Fruit fly (Drosophila melanogaster) whole organism, embryonic: ENCODE results near the gene nuf.

Experiments
- Adf1 ChIP-seq: fragments of 200-800 bp; sonication (Bioruptor generic); IDR thresholded peaks from 2 replicates; pipeline ENCODE4 v1.3.6; 2022; ENCODE audit warnings: missing biosample characterization, missing genetic modification characterization
- CG10209 ChIP-seq: fragments of 200-800 bp; sonication (Bioruptor generic); optimal IDR thresholded peaks from 3 replicates; lab custom pipeline; 2017; ENCODE audit warnings: missing biosample characterization, mild to moderate bottlenecking, missing genetic modification characterization, missing genetic modification reagents
- CG10462 ChIP-seq: fragments of 200-800 bp; sonication (Bioruptor generic); optimal IDR thresholded peaks from 2 replicates; lab custom pipeline; 2016; ENCODE audit warnings: missing biosample characterization, missing genetic modification characterization
- CG10565 ChIP-seq: fragments of 200-800 bp; sonication (Bioruptor generic); optimal IDR thresholded peaks from 3 replicates; lab custom pipeline; 2016; ENCODE audit warnings: missing biosample characterization, mild to moderate bottlenecking, missing genetic modification characterization
- CG10959 ChIP-seq: fragments of 200-800 bp; sonication (Bioruptor generic); IDR thresholded peaks from 2 replicates; pipeline ENCODE4 v1.3.6; 2022; ENCODE audit warnings: missing biosample characterization, missing genetic modification characterization
- CG11085 ChIP-seq: fragments of 200-800 bp; sonication (Bioruptor generic); IDR thresholded peaks from 2 replicates; pipeline ENCODE4 v1.3.6; 2022; ENCODE audit warnings: missing biosample characterization, missing genetic modification characterization
- CG12299 ChIP-seq: fragments of 200-800 bp; sonication (Bioruptor generic); optimal IDR thresholded peaks from 2 replicates; lab custom pipeline; 2018; ENCODE audit warnings: missing biosample characterization, mild to moderate bottlenecking, missing genetic modification characterization
- CG12391 ChIP-seq: fragments of 200-800 bp; sonication (Bioruptor generic); optimal IDR thresholded peaks from 3 replicates; lab custom pipeline; 2018; ENCODE audit warnings: missing biosample characterization, mild to moderate bottlenecking, missing genetic modification characterization, moderate library complexity
- CG12769 ChIP-seq: fragments of 200-800 bp; sonication (Bioruptor generic); optimal IDR thresholded peaks from 2 replicates; lab custom pipeline; 2019; ENCODE audit warnings: missing biosample characterization, mild to moderate bottlenecking, missing genetic modification characterization, moderate library complexity
- CG13287 ChIP-seq: fragments of 200-800 bp; sonication (Bioruptor generic); IDR thresholded peaks from 2 replicates; pipeline ENCODE4 v1.3.6; 2022; ENCODE audit warnings: missing biosample characterization, missing genetic modification characterization; ENCODE audit not compliant: partially characterized antibody
- CG13424 ChIP-seq: fragments of 200-800 bp; sonication (Bioruptor generic); optimal IDR thresholded peaks from 2 replicates; lab custom pipeline; 2019; ENCODE audit warnings: missing biosample characterization, mild to moderate bottlenecking, missing genetic modification characterization, moderate library complexity
- CG13775 ChIP-seq: fragments of 200-800 bp; sonication (Bioruptor generic); optimal IDR thresholded peaks from 3 replicates; lab custom pipeline; 2017; ENCODE audit warnings: missing biosample characterization, mild to moderate bottlenecking, missing genetic modification characterization
- CG13894 ChIP-seq: fragments of 200-800 bp; sonication (Bioruptor generic); optimal IDR thresholded peaks from 3 replicates; lab custom pipeline; 2018; ENCODE audit warnings: missing biosample characterization, mild to moderate bottlenecking, missing genetic modification characterization, moderate library complexity
- CG14860 ChIP-seq: fragments of 200-800 bp; sonication (Bioruptor generic); IDR thresholded peaks from 3 replicates; pipeline ENCODE4 v1.3.6; 2022; ENCODE audit warnings: missing biosample characterization, missing genetic modification characterization; ENCODE audit not compliant: partially characterized antibody
- CG15696 ChIP-seq: fragments of 200-800 bp; sonication (Bioruptor generic); optimal IDR thresholded peaks from 2 replicates; lab custom pipeline; 2019; ENCODE audit warnings: missing biosample characterization, mild to moderate bottlenecking, missing genetic modification characterization, moderate library complexity
- CG18262 ChIP-seq: fragments of 200-800 bp; optimal IDR thresholded peaks from 3 replicates; lab custom pipeline; 2019; ENCODE audit warnings: missing biosample characterization, mild to moderate bottlenecking, missing genetic modification characterization, moderate library complexity
- CG1832 ChIP-seq: fragments of 200-800 bp; sonication (Bioruptor generic); optimal IDR thresholded peaks from 2 replicates; lab custom pipeline; 2017; ENCODE audit warnings: missing biosample characterization, mild to moderate bottlenecking, missing genetic modification characterization, inconsistent platforms
- CG2875 ChIP-seq: fragments of 200-800 bp; sonication (Bioruptor generic); optimal IDR thresholded peaks from 2 replicates; lab custom pipeline; 2017; ENCODE audit warnings: missing biosample characterization, mild to moderate bottlenecking, missing genetic modification characterization, missing genetic modification reagents
- CG30403 ChIP-seq: fragments of 200-800 bp; sonication (Bioruptor generic); optimal IDR thresholded peaks from 3 replicates; lab custom pipeline; 2016; ENCODE audit warnings: missing biosample characterization, missing genetic modification characterization
- CG34376 ChIP-seq: fragments of 200-800 bp; sonication (Bioruptor generic); optimal IDR thresholded peaks from 2 replicates; lab custom pipeline; 2018; ENCODE audit warnings: missing biosample characterization, mild to moderate bottlenecking, missing genetic modification characterization
- CG3838 ChIP-seq: fragments of 200-800 bp; sonication (Bioruptor generic); optimal IDR thresholded peaks from 3 replicates; lab custom pipeline; 2016; ENCODE audit warnings: missing biosample characterization, missing genetic modification characterization
- CG4424 ChIP-seq: fragments of 200-800 bp; sonication (Bioruptor generic); optimal IDR thresholded peaks from 3 replicates; lab custom pipeline; 2016; ENCODE audit warnings: missing biosample characterization, missing genetic modification characterization
- CG7928 ChIP-seq: fragments of 200-800 bp; sonication (Bioruptor generic); optimal IDR thresholded peaks from 2 replicates; lab custom pipeline; 2017; ENCODE audit warnings: missing biosample characterization, mild to moderate bottlenecking, missing genetic modification characterization
- CG7987 ChIP-seq: fragments of 200-800 bp; sonication (Bioruptor generic); optimal IDR thresholded peaks from 2 replicates; lab custom pipeline; 2018; ENCODE audit warnings: missing biosample characterization, mild to moderate bottlenecking, missing genetic modification characterization, moderate library complexity
- CG8281 ChIP-seq: fragments of 200-800 bp; sonication (Bioruptor generic); optimal IDR thresholded peaks from 2 replicates; lab custom pipeline; 2018; ENCODE audit warnings: missing biosample characterization, mild to moderate bottlenecking, missing genetic modification characterization, moderate library complexity
- CG9817 ChIP-seq: fragments of 200-800 bp; sonication (Bioruptor generic); optimal IDR thresholded peaks from 2 replicates; lab custom pipeline; 2018; ENCODE audit warnings: missing biosample characterization, mild to moderate bottlenecking, missing genetic modification characterization, moderate library complexity
- Dek ChIP-seq: fragments of 200-800 bp; sonication (Bioruptor generic); optimal IDR thresholded peaks from 3 replicates; lab custom pipeline; 2019; ENCODE audit warnings: missing biosample characterization, mild to moderate bottlenecking, missing genetic modification characterization, moderate library complexity
- Dip3 ChIP-seq: fragments of 200-800 bp; sonication (Bioruptor generic); optimal IDR thresholded peaks from 3 replicates; lab custom pipeline; 2016; ENCODE audit warnings: missing biosample characterization, missing genetic modification characterization
- Neu2 ChIP-seq: fragments of 200-800 bp; sonication (Bioruptor generic); optimal IDR thresholded peaks from 3 replicates; lab custom pipeline; 2016; ENCODE audit warnings: missing biosample characterization, missing genetic modification characterization, borderline replicate concordance
- NfI ChIP-seq: fragments of 200-800 bp; sonication (Bioruptor generic); optimal IDR thresholded peaks from 3 replicates; lab custom pipeline; 2018; ENCODE audit warnings: missing biosample characterization, mild to moderate bottlenecking, missing genetic modification characterization, moderate library complexity
- Poxn ChIP-seq: fragments of 200-800 bp; sonication (Bioruptor generic); IDR thresholded peaks from 2 replicates; pipeline ENCODE4 v1.3.6; 2022; ENCODE audit warnings: missing biosample characterization, missing genetic modification characterization
- Sox102F ChIP-seq: fragments of 200-800 bp; sonication (Bioruptor generic); optimal IDR thresholded peaks from 2 replicates; lab custom pipeline; 2018; ENCODE audit warnings: missing biosample characterization, mild to moderate bottlenecking, missing genetic modification characterization, moderate library complexity
- Sry-β ChIP-seq: fragments of 200-800 bp; sonication (Bioruptor generic); optimal IDR thresholded peaks from 2 replicates; lab custom pipeline; 2018; ENCODE audit warnings: missing biosample characterization, mild to moderate bottlenecking, missing genetic modification characterization, moderate library complexity
- al ChIP-seq: fragments of 200-800 bp; sonication (Bioruptor generic); IDR thresholded peaks from 2 replicates; pipeline ENCODE4 v1.3.6; 2022; ENCODE audit warnings: missing biosample characterization, missing genetic modification characterization
- crp ChIP-seq, 2 experiments: fragments of 200-800 bp; sonication (Bioruptor generic); optimal IDR thresholded peaks; 2 replicates in 1 of 2; 3 replicates in 1 of 2; lab custom pipeline; 2017; ENCODE audit warnings: missing biosample characterization in 2 of 2, missing genetic modification characterization in 2 of 2, mild to moderate bottlenecking in 1 of 2, moderate library complexity in 1 of 2
- cwo ChIP-seq: fragments of 200-800 bp; sonication (Bioruptor generic); optimal IDR thresholded peaks from 3 replicates; lab custom pipeline; 2017; ENCODE audit warnings: missing biosample characterization, missing genetic modification characterization, mild to moderate bottlenecking, moderate library complexity, missing genetic modification reagents
- dpn ChIP-seq, 2 experiments: fragments of 200-800 bp; sonication (Bioruptor generic); optimal IDR thresholded peaks; 3 replicates each; lab custom pipeline; 2016; ENCODE audit warnings: missing biosample characterization in 2 of 2, missing genetic modification characterization in 2 of 2
- gcm2 ChIP-seq: fragments of 200-800 bp; sonication (Bioruptor generic); optimal IDR thresholded peaks from 2 replicates; lab custom pipeline; 2016; ENCODE audit warnings: missing biosample characterization, missing genetic modification characterization
- kay ChIP-seq: fragments of 200-800 bp; sonication (Bioruptor generic); optimal IDR thresholded peaks from 2 replicates; lab custom pipeline; 2016; ENCODE audit warnings: missing biosample characterization, missing genetic modification characterization
- maf-S ChIP-seq: fragments of 200-800 bp; sonication (Bioruptor generic); optimal IDR thresholded peaks from 2 replicates; lab custom pipeline; 2016; ENCODE audit warnings: missing biosample characterization, missing genetic modification characterization
- oc ChIP-seq: fragments of 200-800 bp; sonication (Bioruptor generic); optimal IDR thresholded peaks from 2 replicates; lab custom pipeline; 2018; ENCODE audit warnings: missing biosample characterization, mild to moderate bottlenecking, missing genetic modification characterization, moderate library complexity
- pb ChIP-seq: fragments of 200-800 bp; sonication (Bioruptor generic); optimal IDR thresholded peaks from 3 replicates; lab custom pipeline; 2016; ENCODE audit warnings: missing biosample characterization, missing genetic modification characterization
- pita ChIP-seq: fragments of 200-800 bp; sonication (Bioruptor generic); optimal IDR thresholded peaks from 2 replicates; lab custom pipeline; 2017; ENCODE audit warnings: missing biosample characterization, mild to moderate bottlenecking, missing genetic modification characterization
- pros ChIP-seq: fragments of 200-800 bp; sonication (Bioruptor generic); optimal IDR thresholded peaks from 3 replicates; lab custom pipeline; 2019; ENCODE audit warnings: missing biosample characterization, mild to moderate bottlenecking, missing genetic modification characterization, moderate library complexity
- psq ChIP-seq: fragments of 200-800 bp; sonication (Bioruptor generic); optimal IDR thresholded peaks from 2 replicates; lab custom pipeline; 2017; ENCODE audit warnings: missing biosample characterization, missing genetic modification characterization
- shn ChIP-seq: fragments of 200-800 bp; sonication (Bioruptor generic); optimal IDR thresholded peaks from 3 replicates; lab custom pipeline; 2016; ENCODE audit warnings: missing biosample characterization, missing genetic modification characterization
- unpg ChIP-seq: fragments of 200-800 bp; sonication (Bioruptor generic); optimal IDR thresholded peaks from 3 replicates; lab custom pipeline; 2018; ENCODE audit warnings: missing biosample characterization, mild to moderate bottlenecking, missing genetic modification characterization, moderate library complexity
- usp ChIP-seq: fragments of >200 bp; optimal IDR thresholded peaks from 2 replicates; lab custom pipeline; 2017; ENCODE audit warnings: missing biosample characterization, missing genetic modification characterization

The nuf gene

dm6 chr3L:14274088-14275058 is 83.7 kb downstream of the nuf start, which contains the start of gene fz (continued):
- peak; percentile 57 for TF ChIP-seq CG13287 (GFP tag; lab: Robert Waterston, UW)
- TF ChIP-seq CG7987: peak; percentile 10
- TF ChIP-seq Dip3 (GFP tag; lab: Kevin White, UChicago): no peak
- TF ChIP-seq cwo (GFP tag; lab: Kevin White, UChicago): no peak
- peak; percentile 59 for TF ChIP-seq pros
- no peak for TF ChIP-seq crp (GFP tag; optimal IDR thresholded peaks at IDR 0.05; lab: Kevin White, UChicago)
- no peak for TF ChIP-seq CG10959 (GFP tag; lab: Robert Waterston, UW)
- peak; percentile 32 for TF ChIP-seq CG18262 (tag; lab: Kevin White, UChicago)
- no peak for TF ChIP-seq al (GFP tag; lab: Robert Waterston, UW)
- no peak for TF ChIP-seq Dek
- no peak for TF ChIP-seq pb (GFP tag; lab: Kevin White, UChicago)
- TF ChIP-seq CG7928 (GFP tag; lab: Kevin White, UChicago): no peak
- no peak for TF ChIP-seq CG12769 (tag; lab: Kevin White, UChicago)
- TF ChIP-seq Adf1 (GFP tag; lab: Robert Waterston, UW): no peak
- TF ChIP-seq CG15696 (tag; lab: Kevin White, UChicago): peak; percentile 74
- no peak for TF ChIP-seq CG9817
- peak; percentile 13 for TF ChIP-seq Sox102F (GFP tag; lab: Kevin White, UChicago)
- TF ChIP-seq Sry-β (GFP tag; lab: Kevin White, UChicago): peak; percentile 13
- TF ChIP-seq CG1832 (GFP tag; lab: Kevin White, UChicago): peak; percentile 82
- no peak for TF ChIP-seq Poxn (GFP tag; lab: Robert Waterston, UW)
- TF ChIP-seq CG12391 (tag; lab: Kevin White, UChicago): no peak
- TF ChIP-seq unpg (GFP tag; lab: Kevin White, UChicago): peak; percentile 48
- peak; percentile 11 for TF ChIP-seq CG13775
- TF ChIP-seq pita (GFP tag; lab: Kevin White, UChicago): no peak
- TF ChIP-seq CG8281 (tag; lab: Kevin White, UChicago): peak; percentile 30
- no peak for TF ChIP-seq CG11085
- no peak for TF ChIP-seq CG14860
- TF ChIP-seq CG3838: no peak
- TF ChIP-seq shn (GFP tag; lab: Kevin White, UChicago): no peak
- no peak for TF ChIP-seq CG30403 (GFP tag; lab: Kevin White, UChicago)
- TF ChIP-seq oc (tag; lab: Kevin White, UChicago): peak; percentile 6
- TF ChIP-seq kay (GFP tag; lab: Kevin White, UChicago): no peak
- no peak for TF ChIP-seq CG10209 (GFP tag; lab: Kevin White, UChicago)
- TF ChIP-seq NfI: no peak
- no peak for TF ChIP-seq CG13894
- no peak for TF ChIP-seq dpn (GFP tag; optimal IDR thresholded peaks at IDR 0.05; lab: Kevin White, UChicago)
- no peak for TF ChIP-seq CG13424
- no peak for TF ChIP-seq CG4424
- TF ChIP-seq Neu2 (GFP tag; lab: Kevin White, UChicago): no peak
- no peak for TF ChIP-seq CG12299
- no peak for TF ChIP-seq gcm2 (GFP tag; lab: Kevin White, UChicago)
- TF ChIP-seq psq (GFP tag; lab: Kevin White, UChicago): no peak
- no peak for TF ChIP-seq CG10565 (GFP tag; lab: Kevin White, UChicago)
- no peak for TF ChIP-seq CG2875 (GFP tag; lab: Kevin White, UChicago)
- no peak for TF ChIP-seq usp (GFP tag; lab: Kevin White, UChicago)
- no peak for TF ChIP-seq CG10462
- TF ChIP-seq maf-S (GFP tag; lab: Kevin White, UChicago): no peak
- no peak for TF ChIP-seq CG34376
